Worm (Caenorhabditis elegans) whole organism, early embryonic: ENCODE results near the gene act-2.

Experiments used
- B0310.2 ChIP-seq: sonication (generic microtip); optimal IDR thresholded peaks from 2 replicates; lab custom pipeline; 2016; ENCODE audit warnings: mild to moderate bottlenecking, missing genetic modification characterization, missing compliant biosample characterization
- ama-1 ChIP-seq: fragments of 150-350 bp; optimal IDR thresholded peaks from 2 replicates; lab custom pipeline; 2014
- ets-7 ChIP-seq: sonication (generic microtip); optimal IDR thresholded peaks from 2 replicates; lab custom pipeline; 2016; ENCODE audit warnings: missing genotype, missing genetic modification characterization, missing compliant biosample characterization
- flt-1 ChIP-seq: fragments of 200-800 bp; sonication (Bioruptor generic); IDR thresholded peaks from 2 replicates; pipeline ENCODE4 v1.3.6; 2022; ENCODE audit warnings: missing genetic modification characterization, missing compliant biosample characterization
- scrt-1 ChIP-seq: fragments of 200-800 bp; sonication (Bioruptor generic); IDR thresholded peaks from 2 replicates; pipeline ENCODE4 v1.3.6; 2022; ENCODE audit warnings: missing genetic modification characterization, missing compliant biosample characterization
- tra-4 ChIP-seq: sonication (generic microtip); optimal IDR thresholded peaks from 2 replicates; lab custom pipeline; 2017; ENCODE audit warnings: missing genetic modification characterization, missing compliant biosample characterization

DNA sequence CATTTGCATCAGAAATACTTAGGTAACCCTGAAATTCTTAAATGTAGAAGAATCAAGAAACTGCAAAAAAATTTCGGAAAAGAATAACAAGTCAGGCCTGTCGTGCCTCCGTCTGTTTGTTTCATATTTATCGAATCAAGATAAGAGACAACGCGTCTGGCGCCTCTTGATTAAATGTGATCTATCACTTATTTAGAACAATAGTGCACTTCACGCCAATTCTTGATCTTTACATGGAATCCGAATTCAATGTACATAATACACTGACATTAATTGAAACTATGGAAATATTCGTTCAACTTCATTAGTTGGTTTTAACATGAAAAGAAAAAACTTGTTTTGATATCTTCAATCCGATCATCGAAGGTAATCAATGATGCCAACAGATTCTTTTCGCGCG is 44.5 kb upstream of the act-2 start, which contains the start of gene mboa-2:
- TF ChIP-seq B0310.2 (tag; lab: Kevin White, UChicago) (no peak), ama-1 (lab: Kevin White, UChicago) (no peak), flt-1 (GFP tag; lab: Robert Waterston, UW) (no peak), tra-4 (tag; lab: Kevin White, UChicago) (no peak), ets-7 (tag; lab: Kevin White, UChicago) (no peak), scrt-1 (GFP tag; lab: Robert Waterston, UW) (no peak)
